Worm (Caenorhabditis elegans): ENCODE data around the gene spp-31.

DNA sequence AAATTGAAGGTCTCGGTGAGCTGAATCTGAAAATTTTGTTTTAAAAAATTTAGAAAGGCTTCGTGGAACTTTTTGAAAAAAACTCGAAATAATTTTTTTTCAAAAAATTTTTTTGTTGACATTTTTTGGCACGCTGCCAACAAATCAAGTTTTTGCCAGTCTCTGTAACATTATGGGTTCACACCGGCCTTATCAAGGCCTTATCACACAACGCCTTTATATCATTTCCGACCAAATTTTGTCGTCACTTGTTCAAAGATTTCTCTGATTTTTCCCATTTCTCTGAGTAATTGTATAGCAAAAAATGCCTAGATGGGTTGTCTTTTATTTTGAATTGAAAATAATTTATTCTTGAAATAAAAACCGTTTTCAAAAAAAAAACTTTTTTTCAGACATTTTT, 587 bp upstream of the spp-31 start:
- TF ChIP-seq nhr-237 (tag; optimal IDR thresholded peaks at IDR 0.05) (no peak), unc-39 (tag; optimal IDR thresholded peaks at IDR 0.05) (no peak), attf-4 (tag; optimal IDR thresholded peaks at IDR 0.05) (no peak), hlh-11 (tag; optimal IDR thresholded peaks at IDR 0.05) (peak; percentile 23), aly-2 (tag; optimal IDR thresholded peaks at IDR 0.05) (no peak), nhr-48 (tag; optimal IDR thresholded peaks at IDR 0.05) (peak; percentile 20), ama-1 (optimal IDR thresholded peaks at IDR 0.05) (no peak), pqm-1 (tag; optimal IDR thresholded peaks at IDR 0.05) (no peak), nhr-102 (tag; optimal IDR thresholded peaks at IDR 0.05) (no peak), aha-1 (tag) (peak; percentile 36), spr-3 (GFP tag; optimal IDR thresholded peaks at IDR 0.05) (no peak)
